Worm (Caenorhabditis elegans) whole organism, young adult: ENCODE data around the gene F10A3.17.

ENCODE experiments used
- B0336.3 ChIP-seq: fragments of 200-800 bp; sonication (Bioruptor generic); IDR thresholded peaks from 2 replicates; pipeline ENCODE4 v1.3.6; 2022; ENCODE audit warnings: missing genetic modification characterization, missing compliant biosample characterization
- D2030.7 ChIP-seq: fragments of 200-800 bp; sonication (Bioruptor generic); IDR thresholded peaks from 2 replicates; pipeline ENCODE4 v1.3.6; 2022; ENCODE audit warnings: missing genetic modification reagents, missing genetic modification characterization, missing compliant biosample characterization
- F10E7.11 ChIP-seq: sonication (generic microtip); optimal IDR thresholded peaks from 2 replicates; lab custom pipeline; 2017; ENCODE audit warnings: mild to moderate bottlenecking, missing genetic modification characterization, moderate library complexity, missing compliant biosample characterization
- F23B12.7 ChIP-seq: sonication (generic microtip); optimal IDR thresholded peaks from 2 replicates; lab custom pipeline; 2017; ENCODE audit warnings: missing genetic modification characterization, mild to moderate bottlenecking, missing compliant biosample characterization, antibody characterized with exemption, moderate library complexity; ENCODE audit not compliant: insufficient read depth
- F49E8.2 ChIP-seq: sonication (generic microtip); optimal IDR thresholded peaks from 3 replicates; lab custom pipeline; 2017; ENCODE audit warnings: missing genetic modification characterization, mild to moderate bottlenecking, missing compliant biosample characterization, antibody characterized with exemption, moderate library complexity; ENCODE audit not compliant: insufficient read depth
- F52B5.7 ChIP-seq: sonication (generic microtip); optimal IDR thresholded peaks from 2 replicates; lab custom pipeline; 2016; ENCODE audit warnings: mild to moderate bottlenecking, missing genetic modification characterization, missing compliant biosample characterization
- F57A8.1 ChIP-seq: fragments of 200-800 bp; sonication (Bioruptor generic); optimal IDR thresholded peaks from 2 replicates; lab custom pipeline; 2018; ENCODE audit warnings: mild to moderate bottlenecking, missing genetic modification characterization, moderate library complexity, missing compliant biosample characterization
- F57C9.4 ChIP-seq: sonication (generic microtip); optimal IDR thresholded peaks from 2 replicates; lab custom pipeline; 2017; ENCODE audit warnings: mild to moderate bottlenecking, missing genetic modification characterization, missing compliant biosample characterization
- T07F8.4 ChIP-seq: sonication (generic microtip); optimal IDR thresholded peaks from 2 replicates; lab custom pipeline; 2016; ENCODE audit warnings: mild to moderate bottlenecking, missing genetic modification characterization, moderate library complexity, missing compliant biosample characterization
- Y67H2A.10 ChIP-seq: fragments of 200-800 bp; sonication (Bioruptor generic); conservative IDR thresholded peaks from 2 replicates; pipeline ENCODE4 v1.3.6; 2022; ENCODE audit warnings: missing genetic modification reagents, missing genetic modification characterization, missing compliant biosample characterization
- ZK185.1 ChIP-seq: sonication (generic microtip); optimal IDR thresholded peaks from 2 replicates; lab custom pipeline; 2016; ENCODE audit warnings: mild to moderate bottlenecking, missing genetic modification characterization, missing compliant biosample characterization; ENCODE audit not compliant: poor library complexity, severe bottlenecking
- akir-1 ChIP-seq: fragments of 200-800 bp; sonication (Bioruptor generic); optimal IDR thresholded peaks from 2 replicates; lab custom pipeline; 2018; ENCODE audit warnings: mild to moderate bottlenecking, missing genetic modification characterization, moderate library complexity, missing compliant biosample characterization
- athp-1 ChIP-seq: sonication (generic microtip); optimal IDR thresholded peaks from 2 replicates; lab custom pipeline; 2017; ENCODE audit warnings: mild to moderate bottlenecking, missing genetic modification characterization, missing compliant biosample characterization
- attf-3 ChIP-seq: fragments of 200-800 bp; sonication (Bioruptor generic); conservative IDR thresholded peaks from 2 replicates; pipeline ENCODE4 v1.3.6; 2022; ENCODE audit warnings: missing genetic modification reagents, missing genetic modification characterization, missing compliant biosample characterization
- cebp-1 ChIP-seq, 2 experiments: fragments of 200-800 bp in 1 of 2; sonication (Bioruptor generic) in 1 of 2; sonication (generic microtip) in 1 of 2; IDR thresholded peaks in 1 of 2; optimal IDR thresholded peaks in 1 of 2; 2 replicates each; pipeline versions ENCODE4 v1.3.6 to Lab custom; 2017 to 2022; ENCODE audit warnings: missing compliant biosample characterization in 2 of 2, missing genetic modification characterization in 2 of 2, mild to moderate bottlenecking in 1 of 2, missing genetic modification reagents in 1 of 2, moderate library complexity in 1 of 2
- ceh-100 ChIP-seq: fragments of 200-800 bp; sonication (Bioruptor generic); IDR thresholded peaks from 2 replicates; pipeline ENCODE4 v1.3.6; 2022; ENCODE audit warnings: missing genetic modification reagents, missing genetic modification characterization, missing compliant biosample characterization
- ceh-58 ChIP-seq: fragments of 200-800 bp; sonication (Bioruptor generic); IDR thresholded peaks from 2 replicates; pipeline ENCODE4 v1.3.6; 2022; ENCODE audit warnings: missing genetic modification characterization, missing compliant biosample characterization
- ceh-91 ChIP-seq: fragments of 200-800 bp; sonication (Bioruptor generic); IDR thresholded peaks from 2 replicates; pipeline ENCODE4 v1.3.6; 2022; ENCODE audit warnings: missing genetic modification reagents, missing genetic modification characterization, missing compliant biosample characterization
- chd-7 ChIP-seq: sonication (generic microtip); optimal IDR thresholded peaks from 2 replicates; lab custom pipeline; 2016; ENCODE audit warnings: mild to moderate bottlenecking, missing genetic modification characterization, moderate library complexity, missing compliant biosample characterization
- ets-4 ChIP-seq: fragments of 200-800 bp; sonication (Bioruptor generic); optimal IDR thresholded peaks from 2 replicates; lab custom pipeline; 2018; ENCODE audit warnings: mild to moderate bottlenecking, missing genetic modification characterization, missing compliant biosample characterization
- hlh-26 ChIP-seq: fragments of 200-800 bp; sonication (Bioruptor generic); conservative IDR thresholded peaks from 2 replicates; pipeline ENCODE4 v1.3.6; 2022; ENCODE audit warnings: missing genetic modification reagents, missing genetic modification characterization, missing compliant biosample characterization
- hrde-1 ChIP-seq: sonication (generic microtip); optimal IDR thresholded peaks from 2 replicates; lab custom pipeline; 2016; ENCODE audit warnings: missing genetic modification characterization, mild to moderate bottlenecking, missing compliant biosample characterization, moderate library complexity, missing genotype, missing genetic modification reagents, borderline replicate concordance
- lin-54 ChIP-seq: fragments of 200-800 bp; sonication (Bioruptor generic); optimal IDR thresholded peaks from 2 replicates; lab custom pipeline; 2018; ENCODE audit warnings: mild to moderate bottlenecking, missing genetic modification characterization, missing compliant biosample characterization
- lir-1 ChIP-seq: fragments of 200-800 bp; sonication (Bioruptor generic); conservative IDR thresholded peaks from 2 replicates; pipeline ENCODE4 v1.3.6; 2022; ENCODE audit warnings: missing genetic modification reagents, missing genetic modification characterization, missing compliant biosample characterization
- lsl-1 ChIP-seq: fragments of 200-800 bp; sonication (Bioruptor generic); optimal IDR thresholded peaks from 2 replicates; lab custom pipeline; 2018; ENCODE audit warnings: mild to moderate bottlenecking, missing genetic modification characterization, moderate library complexity, missing compliant biosample characterization
- lsy-27 ChIP-seq: sonication (generic microtip); optimal IDR thresholded peaks from 2 replicates; lab custom pipeline; 2017; ENCODE audit warnings: missing genetic modification characterization, mild to moderate bottlenecking, missing compliant biosample characterization, antibody characterized with exemption, missing genotype, borderline replicate concordance; ENCODE audit not compliant: insufficient read depth
- mxl-1 ChIP-seq: sonication (generic microtip); optimal IDR thresholded peaks from 2 replicates; lab custom pipeline; 2016; ENCODE audit warnings: missing genetic modification characterization, missing compliant biosample characterization
- nhr-120 ChIP-seq: fragments of 200-800 bp; sonication (Bioruptor generic); IDR thresholded peaks from 2 replicates; pipeline ENCODE4 v1.3.6; 2022; ENCODE audit warnings: missing genetic modification characterization, missing compliant biosample characterization
- nhr-27 ChIP-seq: fragments of 200-800 bp; sonication (Bioruptor generic); optimal IDR thresholded peaks from 2 replicates; lab custom pipeline; 2018; ENCODE audit warnings: mild to moderate bottlenecking, missing genetic modification characterization, moderate library complexity, missing compliant biosample characterization
- pbrm-1 ChIP-seq: fragments of 200-800 bp; sonication (Bioruptor generic); IDR thresholded peaks from 2 replicates; pipeline ENCODE4 v1.3.6; 2022; ENCODE audit warnings: missing genetic modification reagents, missing genetic modification characterization, missing compliant biosample characterization
- rec-8 ChIP-seq, 2 experiments: sonication (generic microtip); optimal IDR thresholded peaks; 2 replicates each; lab custom pipeline; 2016; ENCODE audit warnings: mild to moderate bottlenecking in 2 of 2, missing genetic modification characterization in 2 of 2, missing genetic modification reagents in 2 of 2, missing genotype in 2 of 2, missing biosample characterization in 1 of 2, missing compliant biosample characterization in 1 of 2, moderate library complexity in 1 of 2
- sdz-38 ChIP-seq: sonication (generic microtip); optimal IDR thresholded peaks from 2 replicates; lab custom pipeline; 2016; ENCODE audit warnings: missing genotype, missing genetic modification characterization, missing compliant biosample characterization
- snpc-1.3 ChIP-seq: sonication (generic microtip); optimal IDR thresholded peaks from 2 replicates; lab custom pipeline; 2017; ENCODE audit warnings: missing genetic modification characterization, mild to moderate bottlenecking, missing compliant biosample characterization, antibody characterized with exemption, moderate library complexity, missing genotype, missing genetic modification reagents; ENCODE audit not compliant: insufficient read depth
- snpc-3.4 ChIP-seq: sonication (generic microtip); optimal IDR thresholded peaks from 2 replicates; lab custom pipeline; 2017; ENCODE audit warnings: missing genetic modification characterization, mild to moderate bottlenecking, missing compliant biosample characterization, antibody characterized with exemption, moderate library complexity, missing genotype, missing genetic modification reagents
- somi-1 ChIP-seq: fragments of 200-800 bp; sonication (Bioruptor generic); optimal IDR thresholded peaks from 2 replicates; lab custom pipeline; 2018; ENCODE audit warnings: mild to moderate bottlenecking, missing genetic modification characterization, missing compliant biosample characterization
- ztf-26 ChIP-seq: sonication (generic microtip); optimal IDR thresholded peaks from 2 replicates; lab custom pipeline; 2017; ENCODE audit warnings: missing genetic modification characterization, missing compliant biosample characterization
- ztf-3 ChIP-seq: fragments of 200-800 bp; sonication (Bioruptor generic); optimal IDR thresholded peaks from 2 replicates; lab custom pipeline; 2018; ENCODE audit warnings: mild to moderate bottlenecking, missing genetic modification characterization, missing compliant biosample characterization
- ztf-6 ChIP-seq: fragments of 200-800 bp; sonication (Bioruptor generic); IDR thresholded peaks from 2 replicates; pipeline ENCODE4 v1.3.6; 2022; ENCODE audit warnings: missing genetic modification reagents, missing genetic modification characterization, missing compliant biosample characterization

Gene F10A3.17

ce11 chrV:16192114-16192513, 32.6 kb upstream of the F10A3.17 start, which contains the start of gene srh-279:
TSS of gene srh-279 (plus strand) at chrV:16192414.
- no peak for TF ChIP-seq ets-4
- TF ChIP-seq lin-54 (GFP tag; lab: Kevin White, UChicago), result no peak
- no peak for TF ChIP-seq F52B5.7 (tag; lab: Kevin White, UChicago)
- no peak for TF ChIP-seq ztf-3 (GFP tag; lab: Kevin White, UChicago)
- TF ChIP-seq chd-7 (tag; lab: Kevin White, UChicago), result no peak
- TF ChIP-seq rec-8 (tag; optimal IDR thresholded peaks at IDR 0.05; lab: Kevin White, UChicago), result no peak
- no peak for TF ChIP-seq T07F8.4 (tag; lab: Kevin White, UChicago)
- no peak for TF ChIP-seq nhr-27 (tag; lab: Kevin White, UChicago)
- no peak for TF ChIP-seq ztf-26 (tag; lab: Kevin White, UChicago)
- TF ChIP-seq hrde-1 (tag; lab: Kevin White, UChicago), result no peak
- no peak for TF ChIP-seq lir-1 (GFP tag; lab: Robert Waterston, UW)
- no peak for TF ChIP-seq ceh-91 (GFP tag; lab: Robert Waterston, UW)
- no peak for TF ChIP-seq F49E8.2 (tag; lab: Kevin White, UChicago)
- TF ChIP-seq ztf-6 (GFP tag; lab: Robert Waterston, UW), result no peak

ce11 chrV:16190485-16190884, 31.0 kb upstream of the F10A3.17 start, which contains the start of gene srh-281:
TSS of gene srh-281 (plus strand) at chrV:16190785.
- TF ChIP-seq F57A8.1 (GFP tag; lab: Kevin White, UChicago) (no peak), sdz-38 (no peak)

ce11 chrV:16183357-16183756, 23.9 kb upstream of the F10A3.17 start, which contains the start of gene srz-14:
TSS of gene srz-14 (plus strand) at chrV:16183657.
- TF ChIP-seq ceh-100 (GFP tag; lab: Robert Waterston, UW) (no peak), somi-1 (GFP tag; lab: Kevin White, UChicago) (no peak), ceh-58 (GFP tag; lab: Robert Waterston, UW) (no peak), snpc-1.3 (no peak), attf-3 (GFP tag; lab: Robert Waterston, UW) (no peak), F57C9.4 (tag; lab: Kevin White, UChicago) (no peak), hlh-26 (no peak), nhr-120 (GFP tag; lab: Robert Waterston, UW) (no peak), B0336.3 (GFP tag; lab: Robert Waterston, UW) (no peak), D2030.7 (GFP tag; lab: Robert Waterston, UW) (no peak), cebp-1 (GFP tag; IDR thresholded peaks at IDR 0.05; lab: Robert Waterston, UW) (no peak), cebp-1 (tag; optimal IDR thresholded peaks at IDR 0.05; lab: Kevin White, UChicago) (no peak), Y67H2A.10 (GFP tag; lab: Robert Waterston, UW) (no peak), F10E7.11 (tag; lab: Kevin White, UChicago) (no peak), ZK185.1 (tag; lab: Kevin White, UChicago) (no peak)

- TF ChIP-seq pbrm-1 (GFP tag; lab: Robert Waterston, UW), result no peak
- no peak for TF ChIP-seq mxl-1
- TF ChIP-seq lsy-27 (tag; lab: Kevin White, UChicago), result no peak
- TF ChIP-seq F23B12.7 (tag; lab: Kevin White, UChicago), result no peak
- no peak for TF ChIP-seq akir-1 (GFP tag; lab: Kevin White, UChicago)
- TF ChIP-seq snpc-3.4 (tag; lab: Kevin White, UChicago), result no peak
- no peak for TF ChIP-seq lir-1 (GFP tag; lab: Robert Waterston, UW)
- TF ChIP-seq lsl-1, result no peak
- no peak for TF ChIP-seq F57A8.1 (GFP tag; lab: Kevin White, UChicago)
- no peak for TF ChIP-seq ceh-100 (GFP tag; lab: Robert Waterston, UW)
- TF ChIP-seq athp-1 (tag; lab: Kevin White, UChicago), result no peak
- no peak for TF ChIP-seq ztf-3 (GFP tag; lab: Kevin White, UChicago)
- TF ChIP-seq, all 124 proteins: peak for 0
Measured at ce11 chrV:16182918-16183317, 23.4 kb upstream of the F10A3.17 start, which contains the start of gene srh-277. TSS of gene srh-277 (plus strand) at chrV:16183218.
